Worm (Caenorhabditis elegans): ENCODE measurements around the gene T16A1.4.
"Not testable (repeated sequence)": the region's sequence is repeated elsewhere in the genome, so short reads cannot be mapped to it uniquely, and the experiment has no call there.

The T16A1.4 gene

ce11 chrII:2063989-2064388, 17.4 kb upstream of the T16A1.4 start, which contains the start of gene F07E5.13:
TSS of gene F07E5.13 (minus strand) at chrII:2064089.
- TF ChIP-seq ZK546.5 (tag; optimal IDR thresholded peaks at IDR 0.05) = no peak
- TF ChIP-seq zag-1 (tag; optimal IDR thresholded peaks at IDR 0.05) = no peak
- TF ChIP-seq ama-1 (optimal IDR thresholded peaks at IDR 0.05) = no peak
- TF ChIP-seq nhr-25 (tag; optimal IDR thresholded peaks at IDR 0.05) = no peak
- no peak for TF ChIP-seq dmd-4 (tag; optimal IDR thresholded peaks at IDR 0.05)
- no peak for TF ChIP-seq Y55F3AM.14 (GFP tag; optimal IDR thresholded peaks at IDR 0.05)
- TF ChIP-seq sem-4 (tag; optimal IDR thresholded peaks at IDR 0.05) = no peak
- no peak for TF ChIP-seq R02D3.7 (tag; optimal IDR thresholded peaks at IDR 0.05)
- TF ChIP-seq unc-39 (tag; optimal IDR thresholded peaks at IDR 0.05) = no peak
- TF ChIP-seq elt-3 (tag; optimal IDR thresholded peaks at IDR 0.05) = no peak
- TF ChIP-seq lin-13 (GFP tag; optimal IDR thresholded peaks at IDR 0.05) = no peak

ce11 chrII:2064497-2064896, 16.9 kb upstream of the T16A1.4 start, which contains the start of gene fbxb-6:
TSS of gene fbxb-6 (plus strand) at chrII:2064797.
- TF ChIP-seq R02D3.7 (tag; optimal IDR thresholded peaks at IDR 0.05) (no peak), unc-62 (GFP tag; optimal IDR thresholded peaks at IDR 0.05) (no peak), elt-1 (tag; optimal IDR thresholded peaks at IDR 0.05) (no peak), nhr-25 (tag; optimal IDR thresholded peaks at IDR 0.05) (no peak), C34F6.9 (tag; optimal IDR thresholded peaks at IDR 0.05) (no peak), mab-5 (tag; optimal IDR thresholded peaks at IDR 0.05) (no peak), elt-3 (tag; optimal IDR thresholded peaks at IDR 0.05) (no peak), lin-39 (tag; optimal IDR thresholded peaks at IDR 0.05) (no peak), lsy-2 (tag; optimal IDR thresholded peaks at IDR 0.05) (no peak), lin-13 (GFP tag; optimal IDR thresholded peaks at IDR 0.05) (no peak), unc-55 (GFP tag; optimal IDR thresholded peaks at IDR 0.05) (no peak), dmd-4 (tag; optimal IDR thresholded peaks at IDR 0.05) (no peak), nhr-6 (tag; optimal IDR thresholded peaks at IDR 0.05) (no peak), mbf-1 (tag; optimal IDR thresholded peaks at IDR 0.05) (no peak), zag-1 (tag; optimal IDR thresholded peaks at IDR 0.05) (no peak), alr-1 (tag; optimal IDR thresholded peaks at IDR 0.05) (no peak), ztf-4 (tag; optimal IDR thresholded peaks at IDR 0.05) (no peak), ZK546.5 (tag; optimal IDR thresholded peaks at IDR 0.05) (no peak), sem-4 (tag; optimal IDR thresholded peaks at IDR 0.05) (no peak)

- TF ChIP-seq snpc-4 (tag; optimal IDR thresholded peaks at IDR 0.05); ama-1 (optimal IDR thresholded peaks at IDR 0.05); unc-55 (GFP tag; optimal IDR thresholded peaks at IDR 0.05): not testable (repeated sequence)
Measured at ce11 chrII:2067451-2068021, 13.8 kb upstream of the T16A1.4 start, which contains the start of gene F07E5.12. TSS of gene F07E5.12 (plus strand) at chrII:2067971.

ce11 chrII:2071429-2071828, 9.9 kb upstream of the T16A1.4 start, which contains the start of gene F07E5.7:
TSS of gene F07E5.7 (minus strand) at chrII:2071529.
- TF ChIP-seq dmd-4 (tag; optimal IDR thresholded peaks at IDR 0.05) (no peak), lsy-2 (tag; optimal IDR thresholded peaks at IDR 0.05) (no peak), nhr-6 (tag; optimal IDR thresholded peaks at IDR 0.05) (no peak), unc-62 (GFP tag; optimal IDR thresholded peaks at IDR 0.05) (no peak), nhr-12 (tag; optimal IDR thresholded peaks at IDR 0.05) (no peak)

ce11 chrII:2075513-2075912, 5.8 kb upstream of the T16A1.4 start, which contains the start of gene F07E5.8:
TSS of gene F07E5.8 (minus strand) at chrII:2075613.
- TF ChIP-seq unc-55 (GFP tag; optimal IDR thresholded peaks at IDR 0.05) = no peak
- no peak for TF ChIP-seq zag-1 (tag; optimal IDR thresholded peaks at IDR 0.05)
- no peak for TF ChIP-seq mab-5 (tag; optimal IDR thresholded peaks at IDR 0.05)
- no peak for TF ChIP-seq unc-62 (GFP tag; optimal IDR thresholded peaks at IDR 0.05)

- TF ChIP-seq ceh-16 (tag; optimal IDR thresholded peaks at IDR 0.05) (no peak), lin-11 (tag; optimal IDR thresholded peaks at IDR 0.05) (no peak), mbf-1 (tag; optimal IDR thresholded peaks at IDR 0.05) (no peak), F13H6.1 (tag; optimal IDR thresholded peaks at IDR 0.05) (no peak), peb-1 (tag; optimal IDR thresholded peaks at IDR 0.05) (no peak), nhr-77 (tag; optimal IDR thresholded peaks at IDR 0.05) (no peak), ztf-1 (GFP tag; conservative IDR thresholded peaks at IDR 0.05) (no peak), lsy-2 (tag; optimal IDR thresholded peaks at IDR 0.05) (no peak), ceh-82 (tag; optimal IDR thresholded peaks at IDR 0.05) (no peak), ama-1 (optimal IDR thresholded peaks at IDR 0.05) (no peak), nhr-11 (tag; optimal IDR thresholded peaks at IDR 0.05) (no peak), nhr-6 (tag; optimal IDR thresholded peaks at IDR 0.05) (no peak), lin-13 (GFP tag; optimal IDR thresholded peaks at IDR 0.05) (no peak), skn-1 (tag; optimal IDR thresholded peaks at IDR 0.05) (no peak)
Measured at ce11 chrII:2076467-2076866, 4.9 kb upstream of the T16A1.4 start.
